Worm (Caenorhabditis elegans) whole organism, young adult: Measurements from ENCODE around the gene F38B2.2.

ENCODE experiments used
- ccch-3 ChIP-seq: fragments of 200-800 bp; sonication (Bioruptor generic); optimal IDR thresholded peaks from 2 replicates; lab custom pipeline; 2018; ENCODE audit warnings: mild to moderate bottlenecking, missing genetic modification characterization, missing compliant biosample characterization
- him-1 ChIP-seq: sonication (generic microtip); optimal IDR thresholded peaks from 2 replicates; lab custom pipeline; 2016; ENCODE audit warnings: missing genotype, missing genetic modification reagents, missing genetic modification characterization, missing compliant biosample characterization
- hmg-20 ChIP-seq: fragments of 200-800 bp; sonication (Bioruptor generic); IDR thresholded peaks from 2 replicates; pipeline ENCODE4 v1.3.6; 2022; ENCODE audit warnings: missing genetic modification reagents, missing genetic modification characterization, missing compliant biosample characterization
- snpc-1.1 ChIP-seq: sonication (generic microtip); optimal IDR thresholded peaks from 2 replicates; lab custom pipeline; 2017; ENCODE audit warnings: missing genetic modification characterization, mild to moderate bottlenecking, missing compliant biosample characterization, antibody characterized with exemption, moderate library complexity, missing genotype, missing genetic modification reagents; ENCODE audit not compliant: insufficient read depth
- snpc-4 ChIP-seq, 5 experiments: fragments of 150-350 bp in 1 of 5; sonication (generic microtip) in 4 of 5; optimal IDR thresholded peaks; 2 replicates each; lab custom pipeline; 2014 to 2018; ENCODE audit warnings: missing genetic modification characterization in 5 of 5, missing biosample characterization in 3 of 5, antibody characterized with exemption in 2 of 5, mild to moderate bottlenecking in 2 of 5, missing compliant biosample characterization in 2 of 5, missing genotype in 2 of 5, moderate library complexity in 2 of 5, missing genetic modification reagents in 1 of 5
- somi-1 ChIP-seq: fragments of 200-800 bp; sonication (Bioruptor generic); optimal IDR thresholded peaks from 2 replicates; lab custom pipeline; 2018; ENCODE audit warnings: mild to moderate bottlenecking, missing genetic modification characterization, missing compliant biosample characterization
- tbx-9 ChIP-seq: sonication (generic microtip); optimal IDR thresholded peaks from 2 replicates; lab custom pipeline; 2016; ENCODE audit warnings: borderline replicate concordance, missing genetic modification characterization, inconsistent platforms, missing compliant biosample characterization

ce11 chrX:11317939-11318338 lies 38.8 kb upstream of the F38B2.2 start, which contains the start of gene hizr-1:
- no peak for TF ChIP-seq him-1 (tag; lab: Kevin White, UChicago)
- no peak for TF ChIP-seq somi-1
- no peak for TF ChIP-seq snpc-4 (GFP tag; optimal IDR thresholded peaks at IDR 0.05; lab: Kevin White, UChicago)
- no peak for TF ChIP-seq snpc-4 (tag; optimal IDR thresholded peaks at IDR 0.05; lab: Kevin White, UChicago)
- TF ChIP-seq tbx-9 (tag; lab: Kevin White, UChicago) = no peak
- TF ChIP-seq ccch-3 = no peak
- no peak for TF ChIP-seq hmg-20 (GFP tag; lab: Robert Waterston, UW)
- TF ChIP-seq snpc-1.1 (tag; lab: Kevin White, UChicago) = no peak
